Fruit fly (Drosophila melanogaster): ENCODE results near the gene Vha100-1.
A peak's percentile ranks its signal among the peaks of the same experiment; 100 is the strongest.

Vha100-1 gene

DNA sequence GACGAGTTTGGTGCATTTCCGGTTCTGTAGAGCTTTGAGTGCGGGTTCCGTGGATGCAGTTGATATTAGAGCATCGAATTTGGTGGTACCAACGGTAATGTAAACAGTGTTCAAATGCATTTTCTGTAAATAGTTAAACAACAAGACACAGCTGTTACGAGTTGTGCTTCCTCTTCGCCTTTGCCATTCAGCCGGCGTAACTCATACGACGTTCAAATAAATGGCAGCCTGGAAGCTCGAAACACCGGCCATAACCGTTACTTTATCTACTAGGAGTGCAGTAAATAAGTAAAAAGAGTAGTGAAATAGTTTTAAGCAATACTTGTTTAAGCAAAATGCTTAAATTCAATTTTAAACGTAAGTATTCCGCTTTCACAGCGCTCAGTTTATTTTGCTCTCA is 7.4 kb downstream of the Vha100-1 start, which contains the start of the genes Alg13 and superdeath (continued):
- no peak for TF ChIP-seq NK7.1 (GFP tag; optimal IDR thresholded peaks at IDR 0.05)
- TF ChIP-seq sob (GFP tag; IDR thresholded peaks at IDR 0.05), result no peak
- peak; percentile 4 for TF ChIP-seq CG15514 (GFP tag; optimal IDR thresholded peaks at IDR 0.05)
- TF ChIP-seq CG6854 (GFP tag; optimal IDR thresholded peaks at IDR 0.05), result no peak
- TF ChIP-seq sisA (GFP tag; IDR thresholded peaks at IDR 0.05), result no peak
- TF ChIP-seq MBD-R2 (GFP tag; IDR thresholded peaks at IDR 0.05), result peak; percentile 82
- TF ChIP-seq sug (tag; optimal IDR thresholded peaks at IDR 0.05), result no peak
- no peak for TF ChIP-seq Fer1 (GFP tag; optimal IDR thresholded peaks at IDR 0.05)
- TF ChIP-seq CG3995 (GFP tag; optimal IDR thresholded peaks at IDR 0.05), result peak; percentile 87
- TF ChIP-seq psq (GFP tag; optimal IDR thresholded peaks at IDR 0.05), result no peak
- no peak for TF ChIP-seq Sry-β (GFP tag; optimal IDR thresholded peaks at IDR 0.05)
- TF ChIP-seq wek (GFP tag; optimal IDR thresholded peaks at IDR 0.05), result peak; percentile 43
- TF ChIP-seq CG12769 (tag; optimal IDR thresholded peaks at IDR 0.05), result no peak
- peak; percentile 28 for TF ChIP-seq stwl (tag; optimal IDR thresholded peaks at IDR 0.05)
- no peak for TF ChIP-seq CG14050 (GFP tag; IDR thresholded peaks at IDR 0.05)
- no peak for TF ChIP-seq seq (GFP tag; IDR thresholded peaks at IDR 0.05)
- no peak for TF ChIP-seq CG17361 (GFP tag; IDR thresholded peaks at IDR 0.05)
- TF ChIP-seq nerfin-2 (GFP tag; IDR thresholded peaks at IDR 0.05; ENCODE audit: partially characterized antibody), result no peak
- peak; percentile 12 for TF ChIP-seq CoRest (tag; optimal IDR thresholded peaks at IDR 0.05)
- no peak for TF ChIP-seq CG9797 (GFP tag; optimal IDR thresholded peaks at IDR 0.05)
- no peak for TF ChIP-seq ewg (GFP tag; optimal IDR thresholded peaks at IDR 0.05)
- no peak for TF ChIP-seq Hmx (GFP tag; optimal IDR thresholded peaks at IDR 0.05)
- no peak for TF ChIP-seq vfl (GFP tag; optimal IDR thresholded peaks at IDR 0.05)
- TF ChIP-seq CG30431 (GFP tag; optimal IDR thresholded peaks at IDR 0.05), result no peak
- TF ChIP-seq Bgb (GFP tag; IDR thresholded peaks at IDR 0.05; ENCODE audit: partially characterized antibody), result no peak
- TF ChIP-seq Oaz (GFP tag; IDR thresholded peaks at IDR 0.05), result no peak
- no peak for TF ChIP-seq CG3163 (GFP tag; optimal IDR thresholded peaks at IDR 0.05)

DNA sequence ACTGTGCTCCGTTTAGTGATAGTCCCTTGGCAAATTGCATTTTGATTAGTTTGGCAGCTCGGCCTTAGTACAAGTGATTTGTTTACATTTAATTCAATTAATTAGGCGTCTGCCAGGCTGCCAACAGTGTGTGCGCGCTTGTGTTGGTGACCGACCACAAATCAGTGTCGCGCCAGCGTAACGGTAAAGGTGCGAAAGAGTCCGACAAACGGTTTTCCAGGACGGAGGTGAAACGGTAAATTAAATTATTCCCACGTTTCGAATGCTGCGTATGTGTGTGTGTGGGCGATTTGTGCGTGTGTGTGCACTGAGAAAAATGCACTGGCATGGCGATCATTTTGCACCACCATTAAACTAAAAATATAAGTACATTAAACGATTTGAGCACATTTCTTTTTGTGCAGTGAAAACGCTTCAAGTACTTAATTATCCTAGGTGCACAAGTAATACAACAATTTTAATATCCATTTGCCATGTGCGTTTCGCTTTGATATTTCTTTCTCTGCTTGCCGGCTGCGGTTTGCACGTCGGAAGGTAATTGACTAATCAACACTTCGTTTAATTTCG is 8.1 kb downstream of the Vha100-1 start:
- TF ChIP-seq Vsx1 (GFP tag; optimal IDR thresholded peaks at IDR 0.05) (no peak), wdn (GFP tag; IDR thresholded peaks at IDR 0.05) (0 out of 2 replicates have a peak, but pooled peaks have one; percentile 33), CG3995 (GFP tag; optimal IDR thresholded peaks at IDR 0.05) (no peak), CG8944 (GFP tag; optimal IDR thresholded peaks at IDR 0.05) (no peak), Pdp1 (GFP tag; optimal IDR thresholded peaks at IDR 0.05) (no peak), Bteb2 (GFP tag; optimal IDR thresholded peaks at IDR 0.05) (no peak), ind (GFP tag; optimal IDR thresholded peaks at IDR 0.05) (peak; percentile 19), oc (tag; optimal IDR thresholded peaks at IDR 0.05) (no peak), Eip74EF (GFP tag; optimal IDR thresholded peaks at IDR 0.05) (no peak), CG10543 (GFP tag; optimal IDR thresholded peaks at IDR 0.05) (peak; percentile 21), CG3281 (GFP tag; optimal IDR thresholded peaks at IDR 0.05) (peak; percentile 35), CTCF (GFP tag; optimal IDR thresholded peaks at IDR 0.05) (no peak), kah (GFP tag; optimal IDR thresholded peaks at IDR 0.05) (no peak), nerfin-1 (tag; optimal IDR thresholded peaks at IDR 0.05) (no peak), CG2712 (tag; optimal IDR thresholded peaks at IDR 0.05) (peak; percentile 4), CG12236 (GFP tag; optimal IDR thresholded peaks at IDR 0.05) (no peak), CG3726 (GFP tag; IDR thresholded peaks at IDR 0.05) (no peak), CG10565 (GFP tag; optimal IDR thresholded peaks at IDR 0.05) (no peak), CG13287 (GFP tag; IDR thresholded peaks at IDR 0.05; ENCODE audit: partially characterized antibody) (0 out of 2 replicates have a peak, but pooled peaks have one; percentile 4), Six4 (GFP tag; optimal IDR thresholded peaks at IDR 0.05) (no peak), CG13775 (GFP tag; optimal IDR thresholded peaks at IDR 0.05) (peak; percentile 12), jumu (GFP tag; optimal IDR thresholded peaks at IDR 0.05) (no peak), inv (GFP tag; IDR thresholded peaks at IDR 0.05; ENCODE audit: partially characterized antibody) (no peak), CG9609 (GFP tag; optimal IDR thresholded peaks at IDR 0.05) (peak; percentile 5), HLH3B (GFP tag; IDR thresholded peaks at IDR 0.05) (peak; percentile 33; the same call in 1 of the 2 replicates)
